Worm (Caenorhabditis elegans): ENCODE measurements around the gene lgc-18.

ce11 chrX:12080581-12081162 lies 44.7 kb upstream of the lgc-18 start:
- TF ChIP-seq dao-5 (tag; optimal IDR thresholded peaks at IDR 0.05) (no peak), him-1 (tag; optimal IDR thresholded peaks at IDR 0.05) (no peak), W03F9.2 (tag; optimal IDR thresholded peaks at IDR 0.05) (no peak)
